Fruit fly (Drosophila melanogaster): Measurements from ENCODE around the gene ppk19.

dm6 chr3R:29651488-29651887 lies 20.8 kb upstream of the ppk19 start:
- no peak for TF ChIP-seq Lpt (GFP tag; optimal IDR thresholded peaks at IDR 0.05)
- TF ChIP-seq CG11294 (GFP tag; IDR thresholded peaks at IDR 0.05): no peak
- no peak for TF ChIP-seq fkh (GFP tag; optimal IDR thresholded peaks at IDR 0.05)
- TF ChIP-seq vri (GFP tag; optimal IDR thresholded peaks at IDR 0.05): no peak
- no peak for TF ChIP-seq dac (GFP tag; optimal IDR thresholded peaks at IDR 0.05)
- TF ChIP-seq CG6792 (GFP tag; optimal IDR thresholded peaks at IDR 0.05): no peak
- TF ChIP-seq ss (GFP tag; optimal IDR thresholded peaks at IDR 0.05): no peak
- no peak for TF ChIP-seq CG11762 (GFP tag; optimal IDR thresholded peaks at IDR 0.05; ENCODE audit: insufficient read depth)
- no peak for TF ChIP-seq achi (GFP tag; optimal IDR thresholded peaks at IDR 0.05)
- no peak for TF ChIP-seq svp (GFP tag)
- no peak for TF ChIP-seq CG9139 (GFP tag; optimal IDR thresholded peaks at IDR 0.05)
- TF ChIP-seq Sox15 (GFP tag; optimal IDR thresholded peaks at IDR 0.05): no peak
